Fruit fly (Drosophila melanogaster): ENCODE data around the gene CG7271.

CG7271 gene

DNA sequence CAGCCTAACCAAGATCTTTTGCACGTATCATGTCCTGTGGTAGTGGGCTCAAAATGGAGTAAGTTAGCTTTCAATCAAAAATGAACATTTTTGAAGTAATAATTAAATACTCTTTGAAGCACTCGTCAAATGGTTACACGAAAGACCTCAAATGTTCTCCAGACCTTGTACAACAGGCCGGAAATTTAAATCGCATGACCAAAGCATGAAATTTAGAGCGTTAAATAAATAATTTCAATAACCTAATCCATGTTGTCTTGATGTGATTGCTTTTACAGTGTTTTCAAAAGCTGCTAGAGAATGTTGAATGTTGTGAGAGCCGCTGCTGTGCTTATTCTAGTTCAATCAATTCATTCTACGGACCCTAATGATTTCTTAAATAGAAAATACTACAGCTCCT is 16.6 kb downstream of the CG7271 start, which contains the start of gene CG18233:
Gene CG18233 (plus strand): TSS at position 301 of the 400 bp plus-strand sequence.
- TF ChIP-seq Smox (GFP tag; optimal IDR thresholded peaks at IDR 0.05): no peak
- no peak for TF ChIP-seq achi (GFP tag; optimal IDR thresholded peaks at IDR 0.05)
- no peak for TF ChIP-seq CG10631 (GFP tag; optimal IDR thresholded peaks at IDR 0.05)
- no peak for TF ChIP-seq Lpt (GFP tag; optimal IDR thresholded peaks at IDR 0.05)
- TF ChIP-seq CG11902 (GFP tag; optimal IDR thresholded peaks at IDR 0.05): no peak
- no peak for TF ChIP-seq CG6792 (GFP tag; optimal IDR thresholded peaks at IDR 0.05)
- no peak for TF ChIP-seq dac (GFP tag; optimal IDR thresholded peaks at IDR 0.05)
- TF ChIP-seq Hr38 (GFP tag; optimal IDR thresholded peaks at IDR 0.05): no peak
- no peak for TF ChIP-seq esn (GFP tag; optimal IDR thresholded peaks at IDR 0.05)
- TF ChIP-seq CG8319 (GFP tag; optimal IDR thresholded peaks at IDR 0.05): no peak

DNA sequence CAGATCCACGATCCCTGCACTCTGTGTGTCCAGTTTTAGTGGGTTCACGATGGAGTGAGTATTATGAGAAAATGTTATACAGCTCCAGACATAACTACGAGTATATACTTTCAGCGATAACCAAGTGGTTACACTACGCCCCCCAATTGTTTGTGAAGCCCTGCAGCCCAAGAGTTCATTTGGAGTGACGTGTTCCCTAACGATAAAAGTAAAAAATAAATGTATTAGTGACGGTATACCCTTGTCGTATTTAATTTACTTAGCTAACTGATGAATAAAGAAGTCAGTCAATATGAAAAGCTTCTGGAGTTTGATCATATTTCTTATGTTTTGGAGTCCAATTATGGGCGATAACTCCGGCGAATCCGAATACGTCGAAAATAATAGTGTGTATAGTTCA is 18.6 kb downstream of the CG7271 start, which contains the start of gene CG18231:
Gene CG18231 (plus strand): TSS at position 301 of the 400 bp plus-strand sequence.
- TF ChIP-seq dsx (GFP tag; optimal IDR thresholded peaks at IDR 0.05; ENCODE audit: poor library complexity, severe bottlenecking) (no peak), CG16779 (tag; optimal IDR thresholded peaks at IDR 0.05) (no peak), CG7368 (GFP tag; optimal IDR thresholded peaks at IDR 0.05) (no peak), lz (GFP tag; optimal IDR thresholded peaks at IDR 0.05) (no peak), acj6 (GFP tag; optimal IDR thresholded peaks at IDR 0.05) (no peak), Gug (GFP tag; IDR thresholded peaks at IDR 0.05) (no peak), Ets96B (tag; optimal IDR thresholded peaks at IDR 0.05) (no peak), Eip93F (GFP tag; optimal IDR thresholded peaks at IDR 0.05) (no peak), pdm3 (GFP tag; optimal IDR thresholded peaks at IDR 0.05) (no peak), Ets21C (GFP tag; optimal IDR thresholded peaks at IDR 0.05) (no peak), CG8319 (GFP tag; optimal IDR thresholded peaks at IDR 0.05) (no peak), esn (GFP tag; optimal IDR thresholded peaks at IDR 0.05) (no peak), CG11294 (GFP tag; IDR thresholded peaks at IDR 0.05) (no peak)

DNA sequence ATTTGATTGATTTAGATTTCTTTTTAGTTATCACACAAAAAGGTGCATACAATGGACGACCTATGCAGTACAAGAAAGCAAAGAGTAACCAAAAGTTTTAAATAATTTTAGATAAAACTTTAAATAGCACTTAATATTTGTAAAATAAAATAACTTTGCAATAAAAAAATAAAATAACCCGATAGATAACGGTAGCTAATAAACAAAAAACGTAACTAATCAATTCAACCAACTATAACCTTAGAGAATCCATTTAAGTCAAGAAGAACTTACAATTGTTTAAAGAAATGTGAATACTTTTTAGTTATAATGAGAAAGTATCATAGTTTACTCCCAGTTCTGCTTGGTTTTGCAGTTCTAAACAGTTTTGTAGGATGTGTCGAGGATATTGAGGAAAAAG is 20.8 kb downstream of the CG7271 start, which contains the start of gene CG32201:
Gene CG32201 (plus strand): TSS at position 301 of the 400 bp plus-strand sequence.
- TF ChIP-seq CG6276 (GFP tag; optimal IDR thresholded peaks at IDR 0.05) (no peak), svp (GFP tag) (no peak), fd59A (GFP tag; optimal IDR thresholded peaks at IDR 0.05) (no peak), Sox15 (GFP tag; optimal IDR thresholded peaks at IDR 0.05) (no peak), CG11294 (GFP tag; IDR thresholded peaks at IDR 0.05) (no peak), CG34406 (GFP tag; optimal IDR thresholded peaks at IDR 0.05) (no peak), eg (GFP tag; IDR thresholded peaks at IDR 0.05) (no peak), CG1621 (tag; optimal IDR thresholded peaks at IDR 0.05) (no peak), Hr4 (GFP tag; optimal IDR thresholded peaks at IDR 0.05) (no peak), CG32006 (GFP tag; optimal IDR thresholded peaks at IDR 0.05) (no peak), spab (GFP tag; optimal IDR thresholded peaks at IDR 0.05) (no peak), fd85E (GFP tag; optimal IDR thresholded peaks at IDR 0.05) (no peak), dac (GFP tag; optimal IDR thresholded peaks at IDR 0.05) (no peak), CG3032 (tag; optimal IDR thresholded peaks at IDR 0.05) (no peak)

DNA sequence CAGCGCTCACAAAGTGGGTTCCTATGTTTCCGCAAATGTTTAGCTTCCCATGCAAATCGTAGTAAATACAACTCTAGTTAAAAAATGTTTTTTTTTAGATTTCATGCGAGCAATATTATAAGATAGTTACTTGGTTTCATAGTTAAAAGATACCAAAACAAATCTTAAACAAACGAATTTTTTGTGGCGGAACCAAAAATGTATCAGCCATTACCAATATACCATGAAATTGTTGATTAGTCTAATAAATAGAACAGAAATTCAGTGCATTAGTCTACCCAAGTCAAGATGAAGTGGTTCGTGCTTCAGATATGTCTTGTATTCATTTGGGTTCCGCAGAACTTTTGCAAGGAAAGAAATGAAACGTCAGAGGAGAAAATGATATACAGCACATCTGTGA is 23.0 kb downstream of the CG7271 start, which contains the start of gene CG32199:
Gene CG32199 (plus strand): TSS at position 301 of the 400 bp plus-strand sequence.
- TF ChIP-seq Gug (GFP tag; IDR thresholded peaks at IDR 0.05) (no peak), acj6 (GFP tag; optimal IDR thresholded peaks at IDR 0.05) (no peak), CG6163 (GFP tag; IDR thresholded peaks at IDR 0.05) (no peak), CG16779 (tag; optimal IDR thresholded peaks at IDR 0.05) (no peak), CG9139 (GFP tag; optimal IDR thresholded peaks at IDR 0.05) (no peak), achi (GFP tag; optimal IDR thresholded peaks at IDR 0.05) (no peak), Sox102F (GFP tag; optimal IDR thresholded peaks at IDR 0.05) (no peak), CG3919 (GFP tag; optimal IDR thresholded peaks at IDR 0.05) (no peak), CG8632 (GFP tag; optimal IDR thresholded peaks at IDR 0.05) (no peak), CG11902 (GFP tag; optimal IDR thresholded peaks at IDR 0.05) (no peak), ss (GFP tag; optimal IDR thresholded peaks at IDR 0.05) (no peak), spab (GFP tag; optimal IDR thresholded peaks at IDR 0.05) (no peak)
